Worm (Caenorhabditis elegans): Measurements from ENCODE around the gene F54D5.3.
A peak's percentile ranks its signal among the peaks of the same experiment; 100 is the strongest.

DNA sequence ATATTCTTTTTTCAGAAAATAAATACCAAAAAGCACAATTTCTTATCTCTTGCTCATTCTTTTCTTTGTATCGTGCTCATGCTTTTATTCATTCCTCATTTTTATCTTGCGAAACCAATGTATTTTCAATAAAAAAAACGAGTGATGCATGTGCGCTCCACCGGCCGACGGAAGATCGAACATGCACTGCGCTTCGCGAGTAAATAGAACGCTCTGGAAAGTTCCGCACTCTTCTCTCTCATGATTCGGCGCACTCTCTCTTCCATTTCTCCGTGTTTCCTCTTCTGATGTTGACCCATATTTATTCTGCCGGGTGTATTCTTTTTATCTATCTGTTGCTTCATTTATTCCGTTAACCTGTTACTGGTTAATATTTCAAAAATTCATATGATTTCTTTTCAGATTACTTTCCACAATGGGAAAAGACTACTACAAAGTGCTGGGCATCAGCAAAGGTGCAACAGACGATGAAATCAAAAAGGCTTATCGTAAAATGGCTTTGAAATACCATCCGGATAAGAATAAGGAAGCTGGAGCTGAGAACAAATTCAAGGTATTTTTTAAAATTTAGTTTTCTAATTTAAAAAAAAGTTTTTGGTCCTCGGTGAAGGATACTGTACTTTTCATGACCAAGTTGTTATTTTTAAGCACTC lies 26.2 kb upstream of the F54D5.3 start, which contains the start of gene dnj-13:
- peak; percentile 10 for TF ChIP-seq unc-30 (tag; optimal IDR thresholded peaks at IDR 0.05)
- TF ChIP-seq fkh-8 (tag; optimal IDR thresholded peaks at IDR 0.05) = peak; percentile 99
- peak; percentile 78 for TF ChIP-seq nhr-11 (tag; optimal IDR thresholded peaks at IDR 0.05)
